Worm (Caenorhabditis elegans) whole organism, L1 larva: ENCODE measurements around the gene D1054.1.
A peak's percentile ranks its signal among the peaks of the same experiment; 100 is the strongest.

Source experiments
- Y116A8C.19 ChIP-seq: sonication (generic microtip); optimal IDR thresholded peaks from 2 replicates; lab custom pipeline; 2016; ENCODE audit warnings: missing compliant biosample characterization, missing genetic modification characterization, borderline replicate concordance
- aha-1 ChIP-seq: fragments of 150-350 bp; optimal IDR thresholded peaks from 2 replicates; lab custom pipeline; 2014; ENCODE audit warnings: missing biosample characterization, missing genetic modification characterization
- ama-1 ChIP-seq: fragments of 150-350 bp; optimal IDR thresholded peaks from 2 replicates; lab custom pipeline; 2014
- blmp-1 ChIP-seq: fragments of 150-350 bp; optimal IDR thresholded peaks from 2 replicates; lab custom pipeline; 2014; ENCODE audit warnings: missing biosample characterization, missing genetic modification characterization
- ceh-63 ChIP-seq: fragments of 200-800 bp; sonication (Bioruptor generic); optimal IDR thresholded peaks from 2 replicates; lab custom pipeline; 2018; ENCODE audit warnings: mild to moderate bottlenecking, missing genetic modification characterization, missing compliant biosample characterization
- ceh-82 ChIP-seq, 3 experiments: fragments of 150-350 bp in 1 of 3; sonication (generic microtip) in 2 of 3; optimal IDR thresholded peaks; 2 replicates each; lab custom pipeline; 2014 to 2017; ENCODE audit warnings: missing biosample characterization in 3 of 3, missing genetic modification characterization in 3 of 3
- ceh-88 ChIP-seq: fragments of 200-800 bp; sonication (Bioruptor generic); IDR thresholded peaks from 2 replicates; pipeline ENCODE4 v1.3.6; 2022; ENCODE audit warnings: missing genetic modification characterization, missing compliant biosample characterization
- ces-1 ChIP-seq: fragments of 150-350 bp; optimal IDR thresholded peaks from 2 replicates; lab custom pipeline; 2014; ENCODE audit warnings: missing biosample characterization, missing genetic modification reagents, missing genetic modification characterization
- dsc-1 ChIP-seq: sonication (generic microtip); optimal IDR thresholded peaks from 2 replicates; lab custom pipeline; 2016; ENCODE audit warnings: mild to moderate bottlenecking, missing genetic modification characterization, missing compliant biosample characterization
- efl-3 ChIP-seq: fragments of 200-800 bp; sonication (Bioruptor generic); optimal IDR thresholded peaks from 2 replicates; lab custom pipeline; 2018; ENCODE audit warnings: mild to moderate bottlenecking, missing genetic modification characterization, missing compliant biosample characterization
- elt-2 ChIP-seq: sonication (generic microtip); optimal IDR thresholded peaks from 2 replicates; lab custom pipeline; 2016; ENCODE audit warnings: missing genetic modification characterization, mild to moderate bottlenecking, inconsistent platforms, missing compliant biosample characterization, missing genetic modification reagents
- elt-3 ChIP-seq, 6 experiments: fragments of 150-350 bp in 1 of 6; sonication (generic microtip); optimal IDR thresholded peaks; 2 replicates each; lab custom pipeline; 2017 to 2018; ENCODE audit warnings: missing biosample characterization in 6 of 6, missing genetic modification characterization in 6 of 6, inconsistent platforms in 1 of 6
- hlh-17 ChIP-seq: fragments of 200-800 bp; sonication (Bioruptor generic); optimal IDR thresholded peaks from 2 replicates; lab custom pipeline; 2018; ENCODE audit warnings: missing genetic modification characterization, mild to moderate bottlenecking, missing compliant biosample characterization, moderate library complexity, borderline replicate concordance
- hlh-4 ChIP-seq: sonication (generic microtip); optimal IDR thresholded peaks from 2 replicates; lab custom pipeline; 2016; ENCODE audit warnings: mild to moderate bottlenecking, missing genetic modification characterization, missing compliant biosample characterization
- hpl-2 ChIP-seq: fragments of 150-350 bp; optimal IDR thresholded peaks from 2 replicates; lab custom pipeline; 2014; ENCODE audit warnings: missing biosample characterization, missing genetic modification reagents, missing genetic modification characterization
- irx-1 ChIP-seq: sonication (generic microtip); optimal IDR thresholded peaks from 2 replicates; lab custom pipeline; 2016; ENCODE audit warnings: missing genetic modification characterization, missing compliant biosample characterization
- isw-1 ChIP-seq: fragments of 200-800 bp; sonication (Bioruptor generic); IDR thresholded peaks from 2 replicates; pipeline ENCODE4 v1.3.6; 2022; ENCODE audit warnings: missing genetic modification characterization, missing compliant biosample characterization
- lin-13 ChIP-seq: fragments of 150-350 bp; optimal IDR thresholded peaks from 2 replicates; lab custom pipeline; 2014; ENCODE audit warnings: missing biosample characterization, missing genetic modification reagents, missing genetic modification characterization
- lin-14 ChIP-seq: fragments of 200-800 bp; sonication (Bioruptor generic); optimal IDR thresholded peaks from 2 replicates; lab custom pipeline; 2018; ENCODE audit warnings: mild to moderate bottlenecking, missing genetic modification characterization, moderate library complexity, missing compliant biosample characterization
- lin-15B ChIP-seq: fragments of 150-350 bp; sonication (generic microtip); optimal IDR thresholded peaks from 3 replicates; lab custom pipeline; 2014; ENCODE audit warnings: missing biosample characterization, missing genetic modification characterization
- lir-3 ChIP-seq: sonication (generic microtip); optimal IDR thresholded peaks from 2 replicates; lab custom pipeline; 2016; ENCODE audit warnings: mild to moderate bottlenecking, missing genetic modification characterization, moderate library complexity, missing compliant biosample characterization; ENCODE audit not compliant: poor library complexity
- lsy-2 ChIP-seq, 2 experiments: fragments of 150-350 bp; optimal IDR thresholded peaks; 2 replicates each; lab custom pipeline; 2014; ENCODE audit warnings: missing biosample characterization in 2 of 2, missing genetic modification characterization in 2 of 2
- mab-9 ChIP-seq: fragments of 200-800 bp; sonication (Bioruptor generic); IDR thresholded peaks from 2 replicates; pipeline ENCODE4 v1.3.6; 2022; ENCODE audit warnings: missing genetic modification reagents, missing genetic modification characterization, missing compliant biosample characterization
- mdl-1 ChIP-seq, 2 experiments: fragments of 150-350 bp; optimal IDR thresholded peaks; 2 replicates each; lab custom pipeline; 2014 to 2017; ENCODE audit warnings: missing biosample characterization in 2 of 2, missing genetic modification characterization in 2 of 2, inconsistent platforms in 1 of 2
- mep-1 ChIP-seq: fragments of 150-350 bp; optimal IDR thresholded peaks from 2 replicates; lab custom pipeline; 2014; ENCODE audit warnings: missing biosample characterization, missing genetic modification characterization
- nhr-19 ChIP-seq: fragments of 200-800 bp; sonication (Bioruptor generic); conservative IDR thresholded peaks from 2 replicates; pipeline ENCODE4 v1.3.6; 2022; ENCODE audit warnings: missing genetic modification characterization, missing compliant biosample characterization
- nhr-76 ChIP-seq: sonication (generic microtip); optimal IDR thresholded peaks from 2 replicates; lab custom pipeline; 2017; ENCODE audit warnings: missing biosample characterization, missing genetic modification characterization
- nhr-85 ChIP-seq: sonication (generic microtip); peaks from one replicate; lab custom pipeline; 2016; ENCODE audit warnings: missing genetic modification characterization, inconsistent platforms, missing compliant biosample characterization
- pag-3 ChIP-seq: sonication (generic microtip); optimal IDR thresholded peaks from 2 replicates; lab custom pipeline; 2017; ENCODE audit warnings: missing genetic modification characterization, mild to moderate bottlenecking, missing compliant biosample characterization, antibody characterized with exemption, borderline replicate concordance; ENCODE audit not compliant: insufficient read depth
- pax-3 ChIP-seq: fragments of 200-800 bp; sonication (Bioruptor generic); optimal IDR thresholded peaks from 2 replicates; lab custom pipeline; 2018; ENCODE audit warnings: mild to moderate bottlenecking, missing genetic modification characterization, moderate library complexity, missing compliant biosample characterization
- rnt-1 ChIP-seq: sonication (generic microtip); optimal IDR thresholded peaks from 2 replicates; lab custom pipeline; 2016; ENCODE audit warnings: mild to moderate bottlenecking, missing genetic modification characterization, moderate library complexity, missing compliant biosample characterization
- skn-1 ChIP-seq: fragments of 150-350 bp; optimal IDR thresholded peaks from 2 replicates; lab custom pipeline; 2014; ENCODE audit warnings: missing biosample characterization, missing genetic modification characterization
- snu-23 ChIP-seq: sonication (generic microtip); optimal IDR thresholded peaks from 2 replicates; lab custom pipeline; 2016; ENCODE audit warnings: missing genetic modification characterization, missing compliant biosample characterization
- sptf-1 ChIP-seq: fragments of 150-350 bp; optimal IDR thresholded peaks from 2 replicates; lab custom pipeline; 2014; ENCODE audit warnings: missing biosample characterization, missing genetic modification characterization
- sup-37 ChIP-seq: fragments of 200-800 bp; sonication (Bioruptor generic); optimal IDR thresholded peaks from 2 replicates; lab custom pipeline; 2018; ENCODE audit warnings: mild to moderate bottlenecking, missing genetic modification characterization, missing compliant biosample characterization
- swsn-7 ChIP-seq: sonication (generic microtip); optimal IDR thresholded peaks from 2 replicates; lab custom pipeline; 2016; ENCODE audit warnings: missing genetic modification characterization, missing compliant biosample characterization
- tbx-2 ChIP-seq: sonication (generic microtip); optimal IDR thresholded peaks from 2 replicates; lab custom pipeline; 2016; ENCODE audit warnings: missing genetic modification characterization, missing compliant biosample characterization
- unc-30 ChIP-seq: sonication (generic microtip); optimal IDR thresholded peaks from 2 replicates; lab custom pipeline; 2017; ENCODE audit warnings: missing biosample characterization, missing genetic modification characterization
- unc-98 ChIP-seq: fragments of 200-800 bp; sonication (Bioruptor generic); IDR thresholded peaks from 2 replicates; pipeline ENCODE4 v1.3.6; 2022; ENCODE audit warnings: missing genetic modification characterization, missing compliant biosample characterization
- vab-15 ChIP-seq: sonication (generic microtip); optimal IDR thresholded peaks from 2 replicates; lab custom pipeline; 2017; ENCODE audit warnings: missing genotype, mild to moderate bottlenecking, missing genetic modification characterization, missing compliant biosample characterization
- xbp-1 ChIP-seq: sonication (generic microtip); optimal IDR thresholded peaks from 2 replicates; lab custom pipeline; 2016; ENCODE audit warnings: missing genetic modification characterization, missing compliant biosample characterization

D1054.1 gene

ce11 chrV:10722595-10722994 is 47.4 kb downstream of the D1054.1 start (continued):
- no peak for TF ChIP-seq aha-1 (tag; lab: Kevin White, UChicago)
- no peak for TF ChIP-seq hlh-4 (tag; lab: Kevin White, UChicago)
- no peak for TF ChIP-seq pag-3
- TF ChIP-seq sup-37 (GFP tag; lab: Kevin White, UChicago): no peak
- no peak for TF ChIP-seq nhr-19
- peak in 1 of 6 experiments; percentile 47 for TF ChIP-seq elt-3 (tag; optimal IDR thresholded peaks at IDR 0.05; lab: Kevin White, UChicago)
- TF ChIP-seq dsc-1 (tag; lab: Kevin White, UChicago): no peak
- no peak for TF ChIP-seq unc-30 (tag; lab: Kevin White, UChicago)
- no peak for TF ChIP-seq lin-15B
- no peak for TF ChIP-seq hpl-2 (GFP tag; lab: Kevin White, UChicago)
- no peak for TF ChIP-seq lir-3 (tag; lab: Kevin White, UChicago)
- no peak for TF ChIP-seq sptf-1 (tag; lab: Kevin White, UChicago)
- TF ChIP-seq ama-1 (lab: Kevin White, UChicago): no peak
- no peak for TF ChIP-seq mab-9 (GFP tag; lab: Robert Waterston, UW)
- TF ChIP-seq isw-1 (GFP tag; lab: Robert Waterston, UW): no peak
- no peak for TF ChIP-seq lin-14
- no peak for TF ChIP-seq ces-1 (GFP tag; lab: Kevin White, UChicago)
- peak; percentile 86 for TF ChIP-seq nhr-85
- TF ChIP-seq efl-3 (GFP tag; lab: Kevin White, UChicago): no peak
- TF ChIP-seq unc-98: no peak
- TF ChIP-seq hlh-17 (GFP tag; lab: Kevin White, UChicago): no peak

ce11 chrV:10721912-10722426 is 48.0 kb downstream of the D1054.1 start:
- no peak for TF ChIP-seq xbp-1 (tag; lab: Kevin White, UChicago)
- TF ChIP-seq lin-14: peak; percentile 81
- TF ChIP-seq lin-13 (GFP tag; lab: Kevin White, UChicago): no peak
- no peak for TF ChIP-seq pax-3 (tag; lab: Kevin White, UChicago)
- TF ChIP-seq lsy-2 (tag; optimal IDR thresholded peaks at IDR 0.05; lab: Kevin White, UChicago): peak in 1 of 2 experiments; percentile 37
- TF ChIP-seq snu-23 (GFP tag; lab: Kevin White, UChicago): peak; percentile 20
- TF ChIP-seq mdl-1 (tag; optimal IDR thresholded peaks at IDR 0.05; lab: Kevin White, UChicago): peak in 1 of 2 experiments; percentile 19
- peak; percentile 51 for TF ChIP-seq rnt-1 (tag; lab: Kevin White, UChicago)
- no peak for TF ChIP-seq sptf-1 (tag; lab: Kevin White, UChicago)
- no peak for TF ChIP-seq ceh-88 (GFP tag; lab: Robert Waterston, UW)
- TF ChIP-seq ama-1 (lab: Kevin White, UChicago): no peak
- peak in 1 of 3 experiments; percentile 3 for TF ChIP-seq ceh-82 (tag; optimal IDR thresholded peaks at IDR 0.05; lab: Kevin White, UChicago)
- TF ChIP-seq ceh-63 (GFP tag; lab: Kevin White, UChicago): no peak
- TF ChIP-seq mep-1: peak; percentile 39
- peak; percentile 99 for TF ChIP-seq blmp-1 (tag; lab: Kevin White, UChicago)
- TF ChIP-seq skn-1 (tag; lab: Kevin White, UChicago): no peak
- TF ChIP-seq elt-3 (tag; optimal IDR thresholded peaks at IDR 0.05; lab: Kevin White, UChicago): peak in 1 of 6 experiments; percentile 12
- peak; percentile 48 for TF ChIP-seq pag-3
- no peak for TF ChIP-seq isw-1 (GFP tag; lab: Robert Waterston, UW)
- TF ChIP-seq elt-2: no peak
- TF ChIP-seq nhr-76 (tag; lab: Kevin White, UChicago): no peak

DNA sequence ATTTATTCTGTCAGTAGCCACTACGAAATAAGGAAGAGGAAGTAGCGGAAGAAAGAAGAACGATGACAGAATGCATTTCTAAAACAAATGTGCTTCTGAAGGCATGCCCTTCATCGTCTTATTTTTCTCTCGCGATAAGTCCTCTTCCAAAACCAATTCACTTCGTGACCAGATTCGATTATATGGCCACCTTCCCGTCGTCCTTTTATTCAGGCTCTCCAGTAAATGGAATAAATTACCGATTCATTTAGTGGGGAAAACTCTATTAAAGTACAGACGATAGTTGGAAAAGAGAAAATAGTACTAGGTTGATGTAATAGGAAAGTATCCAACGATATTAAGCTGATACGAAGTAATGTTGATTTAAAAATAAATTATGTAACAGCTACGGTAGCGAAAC is 48.7 kb downstream of the D1054.1 start:
- TF ChIP-seq tbx-2 (peak; percentile 33), sup-37 (GFP tag; lab: Kevin White, UChicago) (no peak), swsn-7 (tag; lab: Kevin White, UChicago) (no peak), mdl-1 (tag; optimal IDR thresholded peaks at IDR 0.05; lab: Kevin White, UChicago) (no peak), efl-3 (GFP tag; lab: Kevin White, UChicago) (no peak), xbp-1 (tag; lab: Kevin White, UChicago) (no peak), snu-23 (GFP tag; lab: Kevin White, UChicago) (no peak), lin-14 (peak; percentile 63), lsy-2 (tag; optimal IDR thresholded peaks at IDR 0.05; lab: Kevin White, UChicago) (peak in 1 of 2 experiments; percentile 1), irx-1 (tag; lab: Kevin White, UChicago) (no peak), Y116A8C.19 (tag; lab: Kevin White, UChicago) (no peak), vab-15 (tag; lab: Kevin White, UChicago) (no peak)
